Worm (Caenorhabditis elegans): Measurements from ENCODE around the gene F42A9.9.
A peak's percentile ranks its signal among the peaks of the same experiment; 100 is the strongest.

The F42A9.9 gene

ce11 chrIV:8638761-8639160, at the start of gene F42A9.9:
Gene F42A9.9 (minus strand): TSS chrIV:8638861.
- TF ChIP-seq sea-1 (GFP tag; conservative IDR thresholded peaks at IDR 0.05) (no peak), F13C5.2 (tag; optimal IDR thresholded peaks at IDR 0.05) (no peak), B0310.2 (tag; optimal IDR thresholded peaks at IDR 0.05) (no peak), aly-1 (tag; optimal IDR thresholded peaks at IDR 0.05) (no peak), tbx-37 (GFP tag; conservative IDR thresholded peaks at IDR 0.05) (no peak), hnd-1 (tag; optimal IDR thresholded peaks at IDR 0.05) (no peak), scrt-1 (GFP tag; IDR thresholded peaks at IDR 0.05) (no peak)

- peak; percentile 41 for TF ChIP-seq F13C5.2 (tag; optimal IDR thresholded peaks at IDR 0.05)
- TF ChIP-seq aly-1 (tag; optimal IDR thresholded peaks at IDR 0.05), result no peak
Observed at ce11 chrIV:8687605-8688191, 49.0 kb upstream of the F42A9.9 start, which contains the start of gene snrp-3. Gene snrp-3 (minus strand): TSS chrIV:8687810.

ce11 chrIV:8686966-8687365, 48.3 kb upstream of the F42A9.9 start:
- TF ChIP-seq ceh-36 (tag; optimal IDR thresholded peaks at IDR 0.05), result no peak
- TF ChIP-seq ets-7 (tag; optimal IDR thresholded peaks at IDR 0.05), result no peak
- no peak for TF ChIP-seq scrt-1 (GFP tag; IDR thresholded peaks at IDR 0.05)
- no peak for TF ChIP-seq tbx-37 (GFP tag; conservative IDR thresholded peaks at IDR 0.05)
- no peak for TF ChIP-seq F13C5.2 (tag; optimal IDR thresholded peaks at IDR 0.05)
- TF ChIP-seq pes-1 (GFP tag; IDR thresholded peaks at IDR 0.05), result no peak
- TF ChIP-seq hnd-1 (tag; optimal IDR thresholded peaks at IDR 0.05), result no peak
- no peak for TF ChIP-seq tra-4 (tag; optimal IDR thresholded peaks at IDR 0.05)
- TF ChIP-seq tbx-11 (GFP tag; IDR thresholded peaks at IDR 0.05), result no peak
- TF ChIP-seq sea-1 (GFP tag; conservative IDR thresholded peaks at IDR 0.05), result no peak
- TF ChIP-seq hmbx-1 (tag; optimal IDR thresholded peaks at IDR 0.05), result no peak
- no peak for TF ChIP-seq B0310.2 (tag; optimal IDR thresholded peaks at IDR 0.05)
- TF ChIP-seq ceh-13 (GFP tag; optimal IDR thresholded peaks at IDR 0.05), result no peak
- TF ChIP-seq ama-1 (optimal IDR thresholded peaks at IDR 0.05), result no peak
- TF ChIP-seq hmg-4 (GFP tag; optimal IDR thresholded peaks at IDR 0.05), result no peak
- no peak for TF ChIP-seq flt-1 (GFP tag; IDR thresholded peaks at IDR 0.05)
- no peak for TF ChIP-seq aly-1 (tag; optimal IDR thresholded peaks at IDR 0.05)

ce11 chrIV:8686510-8686909, 47.8 kb upstream of the F42A9.9 start, which contains the start of gene pole-2:
Gene pole-2 (minus strand): TSS chrIV:8686610.
- TF ChIP-seq hnd-1 (tag; optimal IDR thresholded peaks at IDR 0.05) (no peak), tbx-37 (GFP tag; conservative IDR thresholded peaks at IDR 0.05) (no peak), tra-4 (tag; optimal IDR thresholded peaks at IDR 0.05) (no peak), ama-1 (optimal IDR thresholded peaks at IDR 0.05) (no peak), B0310.2 (tag; optimal IDR thresholded peaks at IDR 0.05) (no peak), hmg-4 (GFP tag; optimal IDR thresholded peaks at IDR 0.05) (no peak), pes-1 (GFP tag; IDR thresholded peaks at IDR 0.05) (no peak), hmbx-1 (tag; optimal IDR thresholded peaks at IDR 0.05) (no peak), ets-7 (tag; optimal IDR thresholded peaks at IDR 0.05) (no peak), tbx-11 (GFP tag; IDR thresholded peaks at IDR 0.05) (no peak), aly-1 (tag; optimal IDR thresholded peaks at IDR 0.05) (no peak), flt-1 (GFP tag; IDR thresholded peaks at IDR 0.05) (no peak), F13C5.2 (tag; optimal IDR thresholded peaks at IDR 0.05) (no peak), ceh-13 (GFP tag; optimal IDR thresholded peaks at IDR 0.05) (no peak), ceh-36 (tag; optimal IDR thresholded peaks at IDR 0.05) (no peak), scrt-1 (GFP tag; IDR thresholded peaks at IDR 0.05) (no peak)

ce11 chrIV:8679225-8679624, 40.6 kb upstream of the F42A9.9 start, which contains the start of gene nlp-60:
Gene nlp-60 (minus strand): TSS chrIV:8679325.
- no peak for TF ChIP-seq tbx-37 (GFP tag; conservative IDR thresholded peaks at IDR 0.05)
- no peak for TF ChIP-seq aly-1 (tag; optimal IDR thresholded peaks at IDR 0.05)
- TF ChIP-seq ets-7 (tag; optimal IDR thresholded peaks at IDR 0.05), result no peak
- TF ChIP-seq ceh-13 (GFP tag; optimal IDR thresholded peaks at IDR 0.05), result no peak
- no peak for TF ChIP-seq ceh-36 (tag; optimal IDR thresholded peaks at IDR 0.05)
- TF ChIP-seq scrt-1 (GFP tag; IDR thresholded peaks at IDR 0.05), result no peak
- TF ChIP-seq ama-1 (optimal IDR thresholded peaks at IDR 0.05), result no peak
- TF ChIP-seq B0310.2 (tag; optimal IDR thresholded peaks at IDR 0.05), result no peak
- no peak for TF ChIP-seq hnd-1 (tag; optimal IDR thresholded peaks at IDR 0.05)
- no peak for TF ChIP-seq tra-4 (tag; optimal IDR thresholded peaks at IDR 0.05)
- no peak for TF ChIP-seq flt-1 (GFP tag; IDR thresholded peaks at IDR 0.05)
- TF ChIP-seq pes-1 (GFP tag; IDR thresholded peaks at IDR 0.05), result no peak
- no peak for TF ChIP-seq sea-1 (GFP tag; conservative IDR thresholded peaks at IDR 0.05)
- TF ChIP-seq hmbx-1 (tag; optimal IDR thresholded peaks at IDR 0.05), result no peak

- TF ChIP-seq ets-7 (tag; optimal IDR thresholded peaks at IDR 0.05) (no peak), pes-1 (GFP tag; IDR thresholded peaks at IDR 0.05) (no peak), tbx-11 (GFP tag; IDR thresholded peaks at IDR 0.05) (no peak), flt-1 (GFP tag; IDR thresholded peaks at IDR 0.05) (no peak), sea-1 (GFP tag; conservative IDR thresholded peaks at IDR 0.05) (no peak), tbx-37 (GFP tag; conservative IDR thresholded peaks at IDR 0.05) (no peak), aly-1 (tag; optimal IDR thresholded peaks at IDR 0.05) (no peak)
Observed at ce11 chrIV:8677303-8677702, 38.6 kb upstream of the F42A9.9 start, which contains the start of gene F08B4.8. Gene F08B4.8 (plus strand): TSS chrIV:8677603.

- TF ChIP-seq B0310.2 (tag; optimal IDR thresholded peaks at IDR 0.05), result no peak
- no peak for TF ChIP-seq tra-4 (tag; optimal IDR thresholded peaks at IDR 0.05)
- no peak for TF ChIP-seq tbx-11 (GFP tag; IDR thresholded peaks at IDR 0.05)
Observed at ce11 chrIV:8673733-8674375, 35.2 kb upstream of the F42A9.9 start.

- TF ChIP-seq pes-1 (GFP tag; IDR thresholded peaks at IDR 0.05) (no peak), ceh-13 (GFP tag; optimal IDR thresholded peaks at IDR 0.05) (no peak), hmbx-1 (tag; optimal IDR thresholded peaks at IDR 0.05) (no peak), ceh-36 (tag; optimal IDR thresholded peaks at IDR 0.05) (no peak), tra-4 (tag; optimal IDR thresholded peaks at IDR 0.05) (no peak), sea-1 (GFP tag; conservative IDR thresholded peaks at IDR 0.05) (no peak), scrt-1 (GFP tag; IDR thresholded peaks at IDR 0.05) (no peak), F13C5.2 (tag; optimal IDR thresholded peaks at IDR 0.05) (no peak), ama-1 (optimal IDR thresholded peaks at IDR 0.05) (no peak), B0310.2 (tag; optimal IDR thresholded peaks at IDR 0.05) (no peak), tbx-37 (GFP tag; conservative IDR thresholded peaks at IDR 0.05) (no peak), tbx-11 (GFP tag; IDR thresholded peaks at IDR 0.05) (no peak), hmg-4 (GFP tag; optimal IDR thresholded peaks at IDR 0.05) (no peak), hnd-1 (tag; optimal IDR thresholded peaks at IDR 0.05) (no peak), aly-1 (tag; optimal IDR thresholded peaks at IDR 0.05) (no peak)
Observed at ce11 chrIV:8668635-8669034, 30.0 kb upstream of the F42A9.9 start, which contains the start of gene cdh-5. Gene cdh-5 (plus strand): TSS chrIV:8668935.
